Worm (Caenorhabditis elegans): Measurements from ENCODE around the gene T28A11.25.

T28A11.25 gene

ce11 chrV:3280009-3280408 is 1.6 kb upstream of the T28A11.25 start, which contains the start of gene T28A11.2:
Gene T28A11.2 (plus strand): TSS chrV:3280379.
- TF ChIP-seq mxl-2 (GFP tag; conservative IDR thresholded peaks at IDR 0.05) = no peak
- peak; percentile 26 for TF ChIP-seq hlh-11 (tag; optimal IDR thresholded peaks at IDR 0.05)

- TF ChIP-seq F10B5.3 (tag; optimal IDR thresholded peaks at IDR 0.05) (no peak), Y48G9A.11 (GFP tag; IDR thresholded peaks at IDR 0.05) (no peak), aha-1 (tag) (peak; percentile 18), egl-43 (GFP tag; IDR thresholded peaks at IDR 0.05) (no peak), unc-62 (GFP tag; optimal IDR thresholded peaks at IDR 0.05 in 1 of 2) (peak in 1 of 2 experiments; percentile 73), unc-62 (tag; optimal IDR thresholded peaks at IDR 0.05) (no peak), daf-12 (tag; optimal IDR thresholded peaks at IDR 0.05) (no peak)
Observed at ce11 chrV:3282957-3283356, 1.3 kb downstream of the T28A11.25 start, which contains the start of gene str-64. Gene str-64 (plus strand): TSS chrV:3283257.

ce11 chrV:3284629-3285028 is 3.0 kb downstream of the T28A11.25 start, which contains the start of gene F35F10.5:
Gene F35F10.5 (plus strand): TSS chrV:3284929.
- TF ChIP-seq aha-1 (tag) (peak; percentile 49), unc-62 (GFP tag; optimal IDR thresholded peaks at IDR 0.05 in 1 of 2) (peak in 1 of 2 experiments; percentile 25), unc-62 (tag; optimal IDR thresholded peaks at IDR 0.05) (no peak), Y105C5A.15 (GFP tag; IDR thresholded peaks at IDR 0.05) (no peak), fkh-10 (GFP tag; optimal IDR thresholded peaks at IDR 0.05) (no peak), ZK337.2 (GFP tag; IDR thresholded peaks at IDR 0.05) (0 out of 2 replicates have a peak, but pooled peaks have one; percentile 24)

ce11 chrV:3287330-3287729 is 5.7 kb downstream of the T28A11.25 start, which contains the start of gene F35F10.7:
Gene F35F10.7 (minus strand): TSS chrV:3287430.
- no peak for TF ChIP-seq egl-43 (GFP tag; IDR thresholded peaks at IDR 0.05)
- TF ChIP-seq daf-16 (GFP tag; optimal IDR thresholded peaks at IDR 0.05) = no peak
- TF ChIP-seq daf-16 (tag; optimal IDR thresholded peaks at IDR 0.05) = no peak
- no peak for TF ChIP-seq unc-62 (GFP tag; optimal IDR thresholded peaks at IDR 0.05 in 1 of 2)
- TF ChIP-seq unc-62 (tag; optimal IDR thresholded peaks at IDR 0.05) = no peak
- TF ChIP-seq lim-7 (GFP tag; IDR thresholded peaks at IDR 0.05) = no peak
- TF ChIP-seq zag-1 (tag; optimal IDR thresholded peaks at IDR 0.05) = no peak

- TF ChIP-seq nhr-237 (tag; optimal IDR thresholded peaks at IDR 0.05) (no peak), nhr-102 (tag; optimal IDR thresholded peaks at IDR 0.05) (no peak), aha-1 (tag) (peak; percentile 34), madf-5 (GFP tag; IDR thresholded peaks at IDR 0.05) (0 out of 4 replicates have a peak, but pooled peaks of 1 of the 2 experiments have one; percentile 13), mxl-2 (GFP tag; conservative IDR thresholded peaks at IDR 0.05) (no peak), jun-1 (tag; optimal IDR thresholded peaks at IDR 0.05) (no peak), F10B5.3 (tag; optimal IDR thresholded peaks at IDR 0.05) (no peak)
Observed at ce11 chrV:3288134-3288533, 6.5 kb downstream of the T28A11.25 start.

ce11 chrV:3289267-3289666 is 7.6 kb downstream of the T28A11.25 start, which contains the start of gene F35F10.6:
Gene F35F10.6 (minus strand): TSS chrV:3289367.
- TF ChIP-seq hlh-11 (tag; optimal IDR thresholded peaks at IDR 0.05) (no peak), Y75B8A.6 (GFP tag; IDR thresholded peaks at IDR 0.05) (no peak), cey-2 (tag; optimal IDR thresholded peaks at IDR 0.05; ENCODE audit: borderline replicate concordance, insufficient read depth) (no peak), ceh-44 (GFP tag; IDR thresholded peaks at IDR 0.05) (no peak), snpc-1.2 (GFP tag; IDR thresholded peaks at IDR 0.05) (no peak), egl-27 (tag; optimal IDR thresholded peaks at IDR 0.05) (no peak), nhr-41 (GFP tag; IDR thresholded peaks at IDR 0.05) (no peak), Y48G9A.11 (GFP tag; IDR thresholded peaks at IDR 0.05) (no peak), lin-1 (GFP tag; IDR thresholded peaks at IDR 0.05) (no peak), F26F4.8 (GFP tag; conservative IDR thresholded peaks at IDR 0.05) (no peak)

ce11 chrV:3295368-3295767 is 13.7 kb downstream of the T28A11.25 start:
- peak in 1 of 2 experiments; percentile 94 for TF ChIP-seq unc-62 (GFP tag; optimal IDR thresholded peaks at IDR 0.05 in 1 of 2)
- TF ChIP-seq unc-62 (tag; optimal IDR thresholded peaks at IDR 0.05) = no peak
- no peak for TF ChIP-seq ces-1 (GFP tag; optimal IDR thresholded peaks at IDR 0.05)

Data from whole organism, L4 larva.